Worm (Caenorhabditis elegans) whole organism, early embryonic: ENCODE measurements around the gene C13G3.12.

ENCODE experiments used
- ama-1 ChIP-seq: fragments of 150-350 bp; optimal IDR thresholded peaks from 2 replicates; lab custom pipeline; 2014
- flt-1 ChIP-seq: fragments of 200-800 bp; sonication (Bioruptor generic); IDR thresholded peaks from 2 replicates; pipeline ENCODE4 v1.3.6; 2022; ENCODE audit warnings: missing genetic modification characterization, missing compliant biosample characterization

- TF ChIP-seq ama-1 (no peak), flt-1 (no peak)
These were observed 10.3 kb downstream of the C13G3.12 start, which contains the start of gene C13G3.1 for ce11 chrV:11012419-11012818.
